Worm (Caenorhabditis elegans): ENCODE data around the gene pigt-1.

Gene pigt-1

ce11 chrV:10951655-10952278, 6.9 kb downstream of the pigt-1 start, which contains the start of gene F17C11.4 (continued):
- no peak for TF ChIP-seq C34B4.2 (tag; optimal IDR thresholded peaks at IDR 0.05)
- no peak for TF ChIP-seq Y116A8C.19 (tag; optimal IDR thresholded peaks at IDR 0.05; ENCODE audit: borderline replicate concordance)
- peak; percentile 72 for TF ChIP-seq irx-1 (tag; optimal IDR thresholded peaks at IDR 0.05)
- no peak for TF ChIP-seq sptf-1 (tag; optimal IDR thresholded peaks at IDR 0.05)
- TF ChIP-seq lin-14 (GFP tag; optimal IDR thresholded peaks at IDR 0.05) = peak; percentile 96
- peak; percentile 71 for TF ChIP-seq fkh-8 (tag; optimal IDR thresholded peaks at IDR 0.05)
- no peak for TF ChIP-seq lin-15B (tag; optimal IDR thresholded peaks at IDR 0.05)
- no peak for TF ChIP-seq ces-1 (GFP tag; optimal IDR thresholded peaks at IDR 0.05)
- peak; percentile 80 to 81 for TF ChIP-seq lsy-2 (tag; optimal IDR thresholded peaks at IDR 0.05)
- TF ChIP-seq tlp-1 (tag; optimal IDR thresholded peaks at IDR 0.05) = no peak
- peak; percentile 35 for TF ChIP-seq fkh-10 (GFP tag; optimal IDR thresholded peaks at IDR 0.05)
- TF ChIP-seq ceh-90 (tag; optimal IDR thresholded peaks at IDR 0.05) = no peak
- peak in 2 of 6 experiments; percentile 39 to 84 for TF ChIP-seq elt-3 (tag; optimal IDR thresholded peaks at IDR 0.05)
- peak; percentile 67 for TF ChIP-seq dsc-1 (tag; optimal IDR thresholded peaks at IDR 0.05)
- TF ChIP-seq lin-13 (GFP tag; optimal IDR thresholded peaks at IDR 0.05) = peak; percentile 78
- no peak for TF ChIP-seq pqm-1 (tag; optimal IDR thresholded peaks at IDR 0.05)
- TF ChIP-seq mef-2 (tag; optimal IDR thresholded peaks at IDR 0.05) = peak; percentile 62
- peak; percentile 2 for TF ChIP-seq nhr-77 (tag; optimal IDR thresholded peaks at IDR 0.05)
- peak; percentile 98 for TF ChIP-seq nhr-85 (tag)
- TF ChIP-seq ceh-63 (GFP tag; optimal IDR thresholded peaks at IDR 0.05) = no peak
- TF ChIP-seq efl-1 (optimal IDR thresholded peaks at IDR 0.05) = peak; percentile 43 to 51
- TF ChIP-seq efl-1 (GFP tag; optimal IDR thresholded peaks at IDR 0.05 in 1 of 2) = peak; percentile 43 to 94
- peak; percentile 98 for TF ChIP-seq unc-130 (tag; optimal IDR thresholded peaks at IDR 0.05)
- TF ChIP-seq ceh-82 (tag; optimal IDR thresholded peaks at IDR 0.05) = peak; percentile 27 to 66 (median 35)
- no peak for TF ChIP-seq sup-37 (GFP tag; optimal IDR thresholded peaks at IDR 0.05)
- peak; percentile 25 for TF ChIP-seq C04F5.9 (tag; optimal IDR thresholded peaks at IDR 0.05)
- TF ChIP-seq pax-3 (tag; optimal IDR thresholded peaks at IDR 0.05) = no peak
- peak; percentile 66 for TF ChIP-seq C16A3.4 (tag; optimal IDR thresholded peaks at IDR 0.05)
- TF ChIP-seq fkh-4 (tag; optimal IDR thresholded peaks at IDR 0.05; ENCODE audit: borderline replicate concordance) = no peak
- TF ChIP-seq ztf-4 (tag; optimal IDR thresholded peaks at IDR 0.05) = peak; percentile 84
- TF ChIP-seq sox-4 (tag; optimal IDR thresholded peaks at IDR 0.05) = no peak
- peak; percentile 69 to 78 for TF ChIP-seq lin-35 (GFP tag; optimal IDR thresholded peaks at IDR 0.05)
- TF ChIP-seq mab-9 (GFP tag; IDR thresholded peaks at IDR 0.05) = peak; percentile 54; the same call in 1 of the 2 replicates

DNA sequence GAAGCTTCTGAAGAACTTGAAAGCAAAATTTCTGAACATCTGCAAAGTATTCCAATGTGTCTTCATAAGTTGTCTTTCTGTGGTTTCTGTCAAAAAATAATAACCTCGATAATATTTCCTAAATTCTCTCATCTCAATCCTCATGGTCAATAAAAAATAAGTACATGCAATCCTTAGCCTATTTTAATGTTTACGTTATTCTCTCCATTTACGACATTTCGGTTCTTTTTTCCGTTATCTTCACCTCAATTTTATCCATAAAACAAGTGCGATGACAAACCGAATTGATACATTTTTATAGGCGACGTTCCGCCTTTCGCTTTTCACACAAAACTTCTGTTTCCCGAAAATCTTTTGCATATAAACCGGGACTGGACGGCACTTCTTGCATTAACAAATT, 9.1 kb downstream of the pigt-1 start, which contains the start of gene col-153:
Gene col-153, plus strand, starts transcription at position 301 of the 400 bp plus-strand sequence.
- TF ChIP-seq blmp-1 (tag; optimal IDR thresholded peaks at IDR 0.05) = peak; percentile 86
- no peak for TF ChIP-seq tbx-2 (tag; optimal IDR thresholded peaks at IDR 0.05)
- TF ChIP-seq mep-1 (tag; optimal IDR thresholded peaks at IDR 0.05) = no peak
- no peak for TF ChIP-seq aha-1 (tag; optimal IDR thresholded peaks at IDR 0.05)
- no peak for TF ChIP-seq ceh-90 (tag; optimal IDR thresholded peaks at IDR 0.05)
- TF ChIP-seq fkh-10 (GFP tag; optimal IDR thresholded peaks at IDR 0.05) = no peak

DNA sequence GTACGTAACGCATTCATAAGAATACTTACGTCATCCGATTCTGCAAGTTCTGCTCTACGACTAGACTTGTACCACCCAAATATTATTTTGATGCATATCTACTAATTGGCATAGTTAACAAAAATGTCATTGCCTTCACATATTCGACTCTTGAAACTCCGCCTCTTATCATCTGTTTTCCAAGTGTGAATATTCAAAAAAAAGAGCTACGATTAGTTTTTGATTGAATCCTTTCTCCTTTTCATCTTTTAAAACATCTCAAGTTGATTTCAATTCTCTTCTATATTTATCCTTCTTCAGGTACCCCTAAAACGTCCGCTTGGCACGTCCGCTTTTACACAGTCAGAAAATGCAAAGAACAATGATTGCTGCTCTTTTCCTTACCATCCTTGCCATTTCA, 10.7 kb downstream of the pigt-1 start, which contains the start of gene F17C11.2:
Gene F17C11.2, plus strand, starts transcription at position 301 of the 400 bp plus-strand sequence.
- TF ChIP-seq efl-1 (optimal IDR thresholded peaks at IDR 0.05) = no peak
- peak in 1 of 2 experiments; percentile 3 for TF ChIP-seq efl-1 (GFP tag; optimal IDR thresholded peaks at IDR 0.05 in 1 of 2)
- no peak for TF ChIP-seq egl-27 (tag; optimal IDR thresholded peaks at IDR 0.05)
- no peak for TF ChIP-seq nhr-19 (GFP tag; conservative IDR thresholded peaks at IDR 0.05)
- no peak for TF ChIP-seq fkh-4 (tag; optimal IDR thresholded peaks at IDR 0.05; ENCODE audit: borderline replicate concordance)

Measured in whole organism, L1 larva.